Worm (Caenorhabditis elegans): ENCODE data around the gene str-99.

ce11 chrV:16192114-16192513 lies 33.8 kb upstream of the str-99 start, which contains the start of gene srh-279:
- TF ChIP-seq flt-1 (GFP tag; IDR thresholded peaks at IDR 0.05) (no peak), med-1 (GFP tag; optimal IDR thresholded peaks at IDR 0.05; ENCODE audit: insufficient read depth) (no peak), tab-1 (GFP tag; IDR thresholded peaks at IDR 0.05) (no peak), ztf-23 (GFP tag; IDR thresholded peaks at IDR 0.05) (no peak), klf-2 (GFP tag; conservative IDR thresholded peaks at IDR 0.05) (no peak)

Data from whole organism, midembryonic.